Worm (Caenorhabditis elegans): ENCODE measurements around the gene R102.4.
"Not testable (repeated sequence)": the region's sequence is repeated elsewhere in the genome, so short reads cannot be mapped to it uniquely, and the experiment has no call there.

Gene R102.4

DNA sequence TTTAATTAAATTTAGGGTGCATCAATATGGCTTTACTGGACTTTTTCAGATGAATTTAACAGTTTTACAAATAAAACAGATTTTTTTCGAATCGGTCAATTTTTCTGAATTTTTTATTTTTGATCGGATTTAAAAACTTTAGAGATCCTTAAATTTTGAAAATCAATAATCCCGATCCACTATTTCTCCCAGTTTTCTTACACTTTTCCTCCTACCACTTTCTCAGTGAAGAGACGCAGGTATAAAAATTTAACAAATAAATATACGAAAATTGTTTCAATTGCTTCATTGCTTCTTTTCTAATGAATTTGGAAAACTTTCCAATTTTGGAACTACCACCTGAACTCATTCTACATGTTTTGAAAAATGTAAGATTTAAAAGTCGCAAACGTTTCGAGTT is 31.0 kb downstream of the R102.4 start, which contains the start of gene K08C7.7:
Gene K08C7.7, plus strand, starts transcription at position 301 of the 400 bp plus-strand sequence.
- TF ChIP-seq dao-5 (tag; optimal IDR thresholded peaks at IDR 0.05): no peak
- no peak for TF ChIP-seq him-1 (tag; optimal IDR thresholded peaks at IDR 0.05)
- TF ChIP-seq W03F9.2 (tag; optimal IDR thresholded peaks at IDR 0.05): no peak

DNA sequence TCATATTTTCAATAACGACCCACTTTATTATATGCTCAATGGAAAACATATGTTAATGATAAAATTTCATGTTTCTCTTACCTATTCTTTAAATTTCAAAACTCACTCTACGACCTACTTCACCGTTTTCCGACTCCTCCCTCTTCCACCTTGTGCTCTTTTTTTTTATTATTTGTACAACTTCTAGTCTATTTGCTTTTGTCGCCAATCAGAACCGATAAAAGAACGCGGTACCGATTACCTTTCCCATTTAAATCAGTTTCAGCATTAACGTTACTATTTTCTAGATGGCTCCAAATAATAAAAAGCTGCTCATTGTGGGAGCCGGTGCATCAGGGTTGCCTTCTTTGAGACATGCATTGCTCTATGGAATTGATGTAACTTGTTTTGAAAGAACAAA is 33.3 kb downstream of the R102.4 start, which contains the start of gene fmo-1:
Gene fmo-1, plus strand, starts transcription at position 98 of the 400 bp plus-strand sequence.
- TF ChIP-seq him-1 (tag; optimal IDR thresholded peaks at IDR 0.05) (no peak), dao-5 (tag; optimal IDR thresholded peaks at IDR 0.05) (no peak), W03F9.2 (tag; optimal IDR thresholded peaks at IDR 0.05) (no peak)

DNA sequence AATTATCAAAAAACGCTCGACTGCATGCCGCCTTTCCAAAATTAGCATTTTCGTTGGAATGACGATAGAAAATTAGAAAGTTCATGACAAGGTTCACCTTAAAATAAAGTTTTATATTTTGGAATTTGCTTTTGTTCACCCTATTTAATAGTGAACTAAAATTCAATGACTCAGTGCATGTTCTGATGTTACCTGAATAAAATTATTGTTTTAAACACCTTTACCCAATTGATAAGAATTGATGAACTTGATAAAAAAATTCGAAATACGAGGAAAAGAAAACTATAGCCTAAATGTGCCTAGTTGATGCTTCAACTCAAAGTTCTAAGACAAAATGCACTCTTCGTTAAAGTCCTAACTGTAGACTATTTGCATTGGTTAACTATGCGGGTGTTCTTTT is 34.0 kb downstream of the R102.4 start:
- TF ChIP-seq him-1 (tag; optimal IDR thresholded peaks at IDR 0.05) (no peak), W03F9.2 (tag; optimal IDR thresholded peaks at IDR 0.05) (no peak), dao-5 (tag; optimal IDR thresholded peaks at IDR 0.05) (no peak)

DNA sequence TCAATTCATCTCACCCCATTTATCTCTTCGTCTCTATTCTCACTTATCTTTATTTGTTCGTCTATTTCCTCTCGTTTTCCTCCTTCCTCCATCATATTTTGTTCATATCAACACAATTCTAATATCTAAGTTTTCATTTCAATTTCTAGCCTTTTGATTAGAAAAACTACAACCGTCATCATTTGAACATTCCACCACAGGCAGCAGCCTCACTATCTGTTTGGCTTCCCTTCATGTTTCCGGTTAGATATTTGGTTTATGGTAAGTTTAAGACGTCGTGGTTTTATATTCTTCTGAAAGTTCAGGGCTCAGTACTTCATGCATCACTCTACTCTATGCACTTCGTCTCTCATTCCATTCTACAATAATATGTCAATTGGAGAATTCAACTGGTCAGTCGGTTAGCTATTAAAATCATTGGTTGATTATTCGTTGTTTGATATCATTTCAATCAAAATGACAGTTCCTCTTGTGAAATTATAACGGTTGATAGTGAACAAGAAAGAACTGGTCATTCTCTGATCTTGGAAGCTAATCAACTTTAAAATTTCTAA is 38.3 kb downstream of the R102.4 start, which contains the start of gene K08C7.1:
Gene K08C7.1, plus strand, starts transcription at position 43 of the 554 bp plus-strand sequence.
- TF ChIP-seq him-1 (tag; optimal IDR thresholded peaks at IDR 0.05) (no peak), dao-5 (tag; optimal IDR thresholded peaks at IDR 0.05) (no peak), W03F9.2 (tag; optimal IDR thresholded peaks at IDR 0.05) (no peak)

- TF ChIP-seq W03F9.2, dao-5, him-1 (tag; optimal IDR thresholded peaks at IDR 0.05): not testable (repeated sequence)
Measured at ce11 chrIV:10654047-10654446, 41.1 kb downstream of the R102.4 start, which contains the start of gene glb-19. glb-19 (minus strand) TSS chrIV:10654147.
